Fruit fly (Drosophila melanogaster): ENCODE data around the gene CG2116.

DNA sequence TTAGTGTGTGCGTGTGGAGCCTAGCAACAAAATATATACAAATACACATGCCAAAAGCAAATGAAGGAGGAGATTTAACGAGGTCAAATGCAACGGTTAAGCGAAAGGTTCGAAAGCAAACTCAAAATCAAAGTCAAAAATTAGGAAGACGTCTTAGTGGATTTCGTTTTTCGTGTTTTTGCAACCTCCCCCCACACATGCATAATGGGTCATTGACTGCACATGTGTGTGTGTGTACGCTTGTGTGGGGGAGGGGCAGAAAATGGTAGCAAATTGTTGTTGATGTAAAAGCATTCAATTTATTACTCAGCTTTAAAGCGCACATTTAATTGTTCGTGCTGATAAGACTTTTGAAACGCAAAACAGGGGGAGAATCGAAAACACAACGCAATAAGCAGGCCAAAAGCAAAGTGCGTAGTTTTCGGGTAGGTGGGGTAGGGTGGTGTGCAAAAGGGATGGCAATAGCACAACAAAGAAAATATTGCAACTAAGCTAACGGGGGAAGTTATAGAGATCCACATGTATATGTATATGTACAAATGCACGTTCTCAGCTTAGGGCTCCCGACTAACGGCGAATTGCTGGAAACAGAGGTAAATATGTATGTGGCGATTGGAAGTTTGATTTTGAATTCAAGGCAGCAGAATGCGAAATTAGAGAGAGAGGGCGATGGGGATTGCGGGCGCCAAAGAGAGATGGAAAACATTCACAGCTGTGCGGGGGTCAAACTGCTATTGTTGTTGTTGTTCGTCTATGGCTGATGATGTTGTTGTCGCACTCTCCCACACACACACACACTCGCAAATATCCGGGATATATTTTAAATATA is 36.5 kb upstream of the CG2116 start:
- TF ChIP-seq CG13204 (GFP tag; optimal IDR thresholded peaks at IDR 0.05), result no peak
- no peak for TF ChIP-seq CG14655 (GFP tag; optimal IDR thresholded peaks at IDR 0.05)
- TF ChIP-seq fd96Ca (GFP tag; IDR thresholded peaks at IDR 0.05), result no peak
- no peak for TF ChIP-seq CG34367 (tag; optimal IDR thresholded peaks at IDR 0.05)
- TF ChIP-seq CG8301 (tag; optimal IDR thresholded peaks at IDR 0.05), result no peak
- TF ChIP-seq CG10348 (GFP tag; IDR thresholded peaks at IDR 0.05), result no peak
- TF ChIP-seq Pif1B (GFP tag; optimal IDR thresholded peaks at IDR 0.05), result no peak
